Fruit fly (Drosophila melanogaster) Kc167 (cell line): ENCODE measurements around the gene CG42240.

Experiments
- Myc ChIP-seq: fragments of >200 bp; optimal IDR thresholded peaks from 2 replicates; lab custom pipeline; 2017; ENCODE audit warnings: missing external identifiers
- Sin3A ChIP-seq: fragments of >200 bp; optimal IDR thresholded peaks from 2 replicates; lab custom pipeline; 2018; ENCODE audit warnings: missing external identifiers
- ttk ChIP-seq: sonication (Bioruptor generic); optimal IDR thresholded peaks from 2 replicates; lab custom pipeline; 2017; ENCODE audit warnings: missing external identifiers

dm6 chrX:6376748-6377147 is 46.1 kb downstream of the CG42240 start:
- TF ChIP-seq Sin3A (lab: Kevin White, UChicago) (no peak), Myc (lab: Kevin White, UChicago) (no peak), ttk (lab: Kevin White, UChicago) (no peak)
